Worm (Caenorhabditis elegans): ENCODE results near the gene lev-8.

lev-8 gene

DNA sequence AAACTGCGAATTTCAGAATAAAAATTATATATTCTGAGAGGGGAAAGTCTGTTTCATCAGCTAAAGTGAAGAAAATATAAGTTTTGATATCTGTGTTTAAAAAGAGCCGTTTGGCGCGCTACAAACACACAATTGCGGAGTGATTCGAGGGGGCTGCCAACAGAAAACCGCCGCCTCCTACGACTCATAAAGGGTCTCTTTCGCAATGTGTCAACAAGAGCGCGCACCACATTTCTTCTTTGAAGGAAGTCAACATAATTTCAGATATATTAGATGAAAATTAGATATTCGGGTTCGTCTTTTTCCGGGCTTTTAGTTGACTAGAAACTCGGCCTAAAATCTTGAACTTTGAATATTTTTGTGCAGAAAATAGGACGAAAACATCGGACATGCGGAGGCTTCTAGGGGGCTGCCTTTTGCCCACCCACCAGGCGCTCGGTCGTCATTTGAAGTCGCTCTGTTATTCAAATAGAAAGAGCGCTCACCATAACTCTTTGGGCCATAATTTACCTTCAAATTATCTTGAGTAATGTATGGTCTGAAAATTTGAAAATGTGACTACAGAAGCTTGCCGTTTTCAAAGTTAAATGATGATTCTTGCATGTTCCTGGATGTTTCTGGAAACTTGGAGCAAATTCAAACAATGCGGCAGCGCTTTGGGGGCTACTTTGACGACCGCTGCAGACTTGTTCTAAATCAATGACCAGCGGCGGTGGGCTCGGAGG is 45.2 kb downstream of the lev-8 start:
- TF ChIP-seq blmp-1 (tag; optimal IDR thresholded peaks at IDR 0.05) (peak; percentile 28), lin-39 (tag; optimal IDR thresholded peaks at IDR 0.05) (peak; percentile 77), efl-1 (optimal IDR thresholded peaks at IDR 0.05) (peak; percentile 55 to 65), efl-1 (GFP tag; optimal IDR thresholded peaks at IDR 0.05 in 1 of 2) (peak; percentile 21 to 97), unc-86 (tag; optimal IDR thresholded peaks at IDR 0.05) (peak; percentile 98), nhr-85 (tag) (peak; percentile 100), nhr-20 (tag; optimal IDR thresholded peaks at IDR 0.05) (peak; percentile 94), ceh-8 (GFP tag; optimal IDR thresholded peaks at IDR 0.05) (peak; percentile 80), sup-37 (GFP tag; optimal IDR thresholded peaks at IDR 0.05) (peak; percentile 88), aly-2 (tag; optimal IDR thresholded peaks at IDR 0.05) (peak; percentile 43), F16B12.6 (tag; optimal IDR thresholded peaks at IDR 0.05) (no peak), nhr-12 (tag; optimal IDR thresholded peaks at IDR 0.05) (no peak), pag-3 (tag; optimal IDR thresholded peaks at IDR 0.05; ENCODE audit: borderline replicate concordance, insufficient read depth) (no peak), dpl-1 (GFP tag; optimal IDR thresholded peaks at IDR 0.05) (peak; percentile 66 to 75 (median 69)), nhr-71 (tag; optimal IDR thresholded peaks at IDR 0.05) (peak; percentile 98), nhr-237 (tag; optimal IDR thresholded peaks at IDR 0.05) (peak; percentile 76), elt-2 (tag; optimal IDR thresholded peaks at IDR 0.05) (peak; percentile 89), fkh-4 (tag; optimal IDR thresholded peaks at IDR 0.05; ENCODE audit: borderline replicate concordance) (peak; percentile 70), aha-1 (tag; optimal IDR thresholded peaks at IDR 0.05) (peak; percentile 35), lir-3 (tag; optimal IDR thresholded peaks at IDR 0.05; ENCODE audit: poor library complexity) (peak; percentile 65), xbp-1 (tag; optimal IDR thresholded peaks at IDR 0.05) (peak; percentile 91), ama-1 (optimal IDR thresholded peaks at IDR 0.05) (no peak), nhr-28 (tag; optimal IDR thresholded peaks at IDR 0.05) (no peak), ceh-90 (tag; optimal IDR thresholded peaks at IDR 0.05) (no peak), nhr-11 (tag; optimal IDR thresholded peaks at IDR 0.05) (peak; percentile 86), elt-3 (tag; optimal IDR thresholded peaks at IDR 0.05) (peak in 4 of 6 experiments; percentile 17 to 94 (median 60)), isw-1 (GFP tag; IDR thresholded peaks at IDR 0.05) (peak; percentile 89), alr-1 (tag; optimal IDR thresholded peaks at IDR 0.05; ENCODE audit: borderline replicate concordance) (no peak), rnt-1 (tag; optimal IDR thresholded peaks at IDR 0.05) (peak; percentile 89), unc-130 (tag; optimal IDR thresholded peaks at IDR 0.05) (peak; percentile 55), tlp-1 (tag; optimal IDR thresholded peaks at IDR 0.05) (no peak), irx-1 (tag; optimal IDR thresholded peaks at IDR 0.05) (peak; percentile 97), fkh-8 (tag; optimal IDR thresholded peaks at IDR 0.05) (peak; percentile 97), nhr-19 (GFP tag; conservative IDR thresholded peaks at IDR 0.05) (peak; percentile 87), C16A3.4 (tag; optimal IDR thresholded peaks at IDR 0.05) (peak; percentile 46), mep-1 (tag; optimal IDR thresholded peaks at IDR 0.05) (peak; percentile 75), Y116A8C.19 (tag; optimal IDR thresholded peaks at IDR 0.05; ENCODE audit: borderline replicate concordance) (no peak), lin-15B (tag; optimal IDR thresholded peaks at IDR 0.05) (peak; percentile 10), ces-1 (GFP tag; optimal IDR thresholded peaks at IDR 0.05) (peak; percentile 38), nhr-77 (tag; optimal IDR thresholded peaks at IDR 0.05) (peak; percentile 56), egl-27 (tag; optimal IDR thresholded peaks at IDR 0.05) (peak in 1 of 2 experiments; percentile 99), ceh-82 (tag; optimal IDR thresholded peaks at IDR 0.05) (peak; percentile 51 to 70 (median 63)), nhr-84 (tag; optimal IDR thresholded peaks at IDR 0.05) (no peak), pax-3 (tag; optimal IDR thresholded peaks at IDR 0.05) (peak; percentile 99), sox-4 (tag; optimal IDR thresholded peaks at IDR 0.05) (peak; percentile 89), hlh-17 (GFP tag; optimal IDR thresholded peaks at IDR 0.05; ENCODE audit: borderline replicate concordance) (peak; percentile 86), C04F5.9 (tag; optimal IDR thresholded peaks at IDR 0.05) (peak; percentile 68), snu-23 (GFP tag; optimal IDR thresholded peaks at IDR 0.05) (peak; percentile 95), mdl-1 (tag; optimal IDR thresholded peaks at IDR 0.05) (peak in 1 of 2 experiments; percentile 43), tbx-2 (tag; optimal IDR thresholded peaks at IDR 0.05) (peak; percentile 95), fkh-10 (GFP tag; optimal IDR thresholded peaks at IDR 0.05) (peak; percentile 78)

Data from whole organism, L1 larva.